In the genomic region with DNA sequence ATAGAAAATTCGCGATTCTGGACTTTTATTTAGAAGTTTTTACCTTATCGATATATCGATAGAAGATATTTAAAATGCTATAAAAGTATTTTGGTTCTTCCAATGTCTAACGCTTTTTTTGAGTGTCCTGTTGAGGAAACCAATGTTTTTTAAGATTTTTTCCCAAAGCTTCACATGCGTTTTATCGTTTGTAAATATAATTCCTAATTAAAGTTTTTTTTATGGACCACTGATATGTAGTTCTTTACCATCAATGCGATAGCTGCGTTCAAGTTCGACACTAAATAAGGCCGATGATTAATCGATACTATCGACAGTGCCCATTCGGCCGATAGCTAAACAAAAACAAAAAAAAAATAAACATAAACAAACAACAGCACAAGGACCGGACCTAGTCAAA, we compare ENCODE assay signal across 1 fruit fly cellular context.
A peak's percentile ranks its signal among the peaks of the same experiment; 100 is the strongest.
TF ChIP-seq lines count a peak whose summit lies in the region.

Gene ATbp, plus strand, starts transcription at position 312 of the 400 bp plus-strand sequence.

TF ChIP-seq in whole organism, embryonic, 481 proteins besides CTCF, POLR2A, EP300 and RAD21 (continued from another document):
- TF ChIP-seq nerfin-2 (GFP tag; IDR thresholded peaks at IDR 0.05; lab: Robert Waterston, UW; ENCODE audit: partially characterized antibody) = peak; percentile 90
- no peak for TF ChIP-seq CG15696 (tag; optimal IDR thresholded peaks at IDR 0.05; lab: Kevin White, UChicago)
- peak; percentile 36; the same call in 1 of the 2 replicates for TF ChIP-seq slbo (GFP tag; IDR thresholded peaks at IDR 0.05; lab: Robert Waterston, UW)
- TF ChIP-seq bbx (GFP tag; IDR thresholded peaks at IDR 0.05; lab: Robert Waterston, UW; ENCODE audit: partially characterized antibody) = peak; percentile 89
- peak; percentile 96 for TF ChIP-seq hb (GFP tag; IDR thresholded peaks at IDR 0.05; lab: Robert Waterston, UW; ENCODE audit: partially characterized antibody)
- TF ChIP-seq usp (GFP tag; optimal IDR thresholded peaks at IDR 0.05; lab: Kevin White, UChicago) = no peak
- TF ChIP-seq amos (GFP tag; IDR thresholded peaks at IDR 0.05; lab: Robert Waterston, UW; ENCODE audit: partially characterized antibody) = peak; percentile 91
- peak; percentile 77 for TF ChIP-seq Abd-B (GFP tag; optimal IDR thresholded peaks at IDR 0.05; lab: Kevin White, UChicago)
- TF ChIP-seq Sin3A (optimal IDR thresholded peaks at IDR 0.05; lab: Kevin White, UChicago) = peak; percentile 15
- TF ChIP-seq Bgb (GFP tag; IDR thresholded peaks at IDR 0.05; lab: Robert Waterston, UW; ENCODE audit: partially characterized antibody) = peak; percentile 92
- TF ChIP-seq z (GFP tag; IDR thresholded peaks at IDR 0.05; lab: Robert Waterston, UW) = no peak
- TF ChIP-seq dati (GFP tag; IDR thresholded peaks at IDR 0.05; lab: Robert Waterston, UW) = no peak
- peak; percentile 79 for TF ChIP-seq Dref (GFP tag; IDR thresholded peaks at IDR 0.05; lab: Robert Waterston, UW)
- TF ChIP-seq Vsx1 (GFP tag; optimal IDR thresholded peaks at IDR 0.05; lab: Kevin White, UChicago) = no peak
- TF ChIP-seq Dp (GFP tag; optimal IDR thresholded peaks at IDR 0.05; lab: Kevin White, UChicago) = peak; percentile 15
- TF ChIP-seq CG6272 (GFP tag; IDR thresholded peaks at IDR 0.05; lab: Robert Waterston, UW) = peak; percentile 39; the same call in 1 of the 2 replicates
- peak; percentile 67 for TF ChIP-seq MBD-R2 (GFP tag; IDR thresholded peaks at IDR 0.05; lab: Robert Waterston, UW)
- TF ChIP-seq gem (tag; optimal IDR thresholded peaks at IDR 0.05; lab: Kevin White, UChicago) = peak; percentile 26
- TF ChIP-seq CG6791 (GFP tag; IDR thresholded peaks at IDR 0.05; lab: Robert Waterston, UW; ENCODE audit: partially characterized antibody) = peak; percentile 96
- TF ChIP-seq CG10274 (GFP tag; optimal IDR thresholded peaks at IDR 0.05; lab: Kevin White, UChicago) = no peak
- TF ChIP-seq CG31365 (tag; optimal IDR thresholded peaks at IDR 0.05; lab: Kevin White, UChicago) = no peak
- peak; percentile 81 for TF ChIP-seq hbn (GFP tag; IDR thresholded peaks at IDR 0.05; lab: Robert Waterston, UW; ENCODE audit: partially characterized antibody)
- no peak for TF ChIP-seq tx (GFP tag; optimal IDR thresholded peaks at IDR 0.05; lab: Kevin White, UChicago)
- TF ChIP-seq CG1233 (GFP tag; optimal IDR thresholded peaks at IDR 0.05; lab: Kevin White, UChicago) = no peak
- no peak for TF ChIP-seq CG11093 (GFP tag; IDR thresholded peaks at IDR 0.05; lab: Robert Waterston, UW)
TF ChIP-seq in whole organism, embryonic: peak in this region for 73.
